Worm (Caenorhabditis elegans) whole organism, early embryonic: ENCODE data around the gene Y42H9AR.5.

Experiments used
- ama-1 ChIP-seq: fragments of 150-350 bp; optimal IDR thresholded peaks from 2 replicates; lab custom pipeline; 2014
- hmbx-1 ChIP-seq: sonication (generic microtip); optimal IDR thresholded peaks from 2 replicates; lab custom pipeline; 2016; ENCODE audit warnings: mild to moderate bottlenecking, missing genetic modification characterization, missing compliant biosample characterization
- pes-1 ChIP-seq: fragments of 200-800 bp; sonication (Bioruptor generic); IDR thresholded peaks from 2 replicates; pipeline ENCODE4 v1.3.6; 2022; ENCODE audit warnings: missing genetic modification reagents, missing genetic modification characterization, missing compliant biosample characterization

- no peak for TF ChIP-seq hmbx-1
- TF ChIP-seq pes-1 (GFP tag; lab: Robert Waterston, UW), result no peak
- no peak for TF ChIP-seq ama-1 (lab: Kevin White, UChicago)
These were observed at the start of gene Y42H9AR.5 for ce11 chrIV:8102231-8102630.
